Worm (Caenorhabditis elegans) whole organism, L4 larva: ENCODE measurements around the gene cha-1.

ENCODE experiments used
- F44E2.7 ChIP-seq: fragments of 200-800 bp; sonication (Bioruptor generic); IDR thresholded peaks from 2 replicates; pipeline ENCODE4 v2.1.2; 2022; ENCODE audit warnings: missing genetic modification characterization, missing compliant biosample characterization
- R02D3.7 ChIP-seq: fragments of 150-350 bp; sonication (generic microtip); optimal IDR thresholded peaks from 3 replicates; lab custom pipeline; 2014; ENCODE audit warnings: missing biosample characterization, missing genetic modification characterization
- T20F7.1 ChIP-seq: fragments of 200-800 bp; sonication (Bioruptor generic); optimal IDR thresholded peaks from 2 replicates; lab custom pipeline; 2018; ENCODE audit warnings: mild to moderate bottlenecking, missing genetic modification characterization, missing compliant biosample characterization
- Y48G9A.11 ChIP-seq: fragments of 200-800 bp; sonication (Bioruptor generic); IDR thresholded peaks from 2 replicates; pipeline ENCODE4 v1.3.6; 2022; ENCODE audit warnings: missing genetic modification reagents, missing genetic modification characterization, missing compliant biosample characterization
- Y5F2A.4 ChIP-seq: fragments of 200-800 bp; sonication (Bioruptor generic); optimal IDR thresholded peaks from 2 replicates; lab custom pipeline; 2018; ENCODE audit warnings: mild to moderate bottlenecking, missing genetic modification characterization, missing compliant biosample characterization
- Y75B8A.6 ChIP-seq: fragments of 200-800 bp; sonication (Bioruptor generic); IDR thresholded peaks from 2 replicates; pipeline ENCODE4 v1.3.6; 2022; ENCODE audit warnings: missing genetic modification reagents, missing genetic modification characterization, missing compliant biosample characterization
- ZK337.2 ChIP-seq: fragments of 200-800 bp; sonication (Bioruptor generic); IDR thresholded peaks from 2 replicates; pipeline ENCODE4 v1.3.6; 2022; ENCODE audit warnings: missing genetic modification reagents, missing genetic modification characterization, missing compliant biosample characterization
- aha-1 ChIP-seq: fragments of 150-350 bp; peaks from one replicate; lab custom pipeline; 2014; ENCODE audit warnings: missing biosample characterization, missing genetic modification characterization
- ama-1 ChIP-seq: fragments of 150-350 bp; optimal IDR thresholded peaks from 2 replicates; lab custom pipeline; 2014; ENCODE audit warnings: inconsistent platforms, mixed read lengths
- attf-4 ChIP-seq: sonication (generic microtip); optimal IDR thresholded peaks from 3 replicates; lab custom pipeline; 2017; ENCODE audit warnings: missing biosample characterization, missing genetic modification characterization
- ctbp-1 ChIP-seq: fragments of 200-800 bp; sonication (Bioruptor generic); IDR thresholded peaks from 2 replicates; pipeline ENCODE4 v1.3.6; 2022; ENCODE audit warnings: missing genetic modification reagents, missing genetic modification characterization, missing compliant biosample characterization
- daf-12 ChIP-seq: fragments of 150-350 bp; optimal IDR thresholded peaks from 2 replicates; lab custom pipeline; 2014; ENCODE audit warnings: missing biosample characterization, missing genetic modification reagents, missing genetic modification characterization
- dmd-6 ChIP-seq: fragments of 200-800 bp; sonication (Bioruptor generic); IDR thresholded peaks from 2 replicates; pipeline ENCODE4 v1.3.6; 2022; ENCODE audit warnings: missing genetic modification reagents, missing genetic modification characterization, missing compliant biosample characterization
- hif-1 ChIP-seq, 2 experiments: sonication (generic microtip); optimal IDR thresholded peaks; 2 replicates each; lab custom pipeline; 2016 to 2017; ENCODE audit warnings: missing compliant biosample characterization in 2 of 2, missing genetic modification characterization in 2 of 2, missing genetic modification reagents in 2 of 2, missing genotype in 2 of 2, mild to moderate bottlenecking in 1 of 2
- hlh-30 ChIP-seq: sonication (generic microtip); optimal IDR thresholded peaks from 2 replicates; lab custom pipeline; 2017; ENCODE audit warnings: antibody characterized with exemption, mild to moderate bottlenecking, missing genetic modification characterization, missing compliant biosample characterization; ENCODE audit not compliant: insufficient read depth
- hmg-1.1 ChIP-seq: fragments of 200-800 bp; sonication (Bioruptor generic); IDR thresholded peaks from 2 replicates; pipeline ENCODE4 v1.3.6; 2022; ENCODE audit warnings: missing genetic modification reagents, missing genetic modification characterization, missing compliant biosample characterization
- lsy-2 ChIP-seq, 2 experiments: fragments of 150-350 bp in 1 of 2; sonication (generic microtip) in 1 of 2; optimal IDR thresholded peaks; 2 replicates each; lab custom pipeline; 2014 to 2017; ENCODE audit warnings: missing biosample characterization in 2 of 2, missing genetic modification characterization in 2 of 2
- mdl-1 ChIP-seq, 2 experiments: fragments of 150-350 bp in 1 of 2; sonication (generic microtip) in 1 of 2; optimal IDR thresholded peaks; 2 replicates each; lab custom pipeline; 2014 to 2017; ENCODE audit warnings: missing biosample characterization in 2 of 2, missing genetic modification characterization in 2 of 2
- nhr-102 ChIP-seq: sonication (generic microtip); optimal IDR thresholded peaks from 2 replicates; lab custom pipeline; 2016; ENCODE audit warnings: mild to moderate bottlenecking, missing genetic modification characterization, moderate library complexity, missing compliant biosample characterization
- nhr-237 ChIP-seq: sonication (generic microtip); optimal IDR thresholded peaks from 2 replicates; lab custom pipeline; 2017; ENCODE audit warnings: missing biosample characterization, missing genetic modification characterization
- nhr-25 ChIP-seq: sonication (generic microtip); optimal IDR thresholded peaks from 2 replicates; lab custom pipeline; 2017; ENCODE audit warnings: missing genetic modification characterization, mild to moderate bottlenecking, missing compliant biosample characterization, antibody characterized with exemption, moderate library complexity, borderline replicate concordance; ENCODE audit not compliant: insufficient read depth
- nhr-41 ChIP-seq: fragments of 200-800 bp; sonication (Bioruptor generic); IDR thresholded peaks from 2 replicates; pipeline ENCODE4 v1.3.6; 2022; ENCODE audit warnings: missing genetic modification reagents, missing genetic modification characterization, missing compliant biosample characterization
- nhr-42 ChIP-seq: fragments of 200-800 bp; sonication (Bioruptor generic); IDR thresholded peaks from 2 replicates; pipeline ENCODE4 v1.3.6; 2022; ENCODE audit warnings: missing genetic modification characterization, missing compliant biosample characterization
- nhr-6 ChIP-seq: fragments of 150-350 bp; optimal IDR thresholded peaks from 2 replicates; lab custom pipeline; 2014; ENCODE audit warnings: missing biosample characterization, missing genetic modification characterization
- php-3 ChIP-seq: fragments of 200-800 bp; sonication (Bioruptor generic); IDR thresholded peaks from 2 replicates; pipeline ENCODE4 v1.3.6; 2022; ENCODE audit warnings: missing genetic modification reagents, missing genetic modification characterization, missing compliant biosample characterization
- pqm-1 ChIP-seq: sonication (generic microtip); optimal IDR thresholded peaks from 2 replicates; lab custom pipeline; 2017; ENCODE audit warnings: missing biosample characterization, missing genetic modification characterization
- rbr-2 ChIP-seq: sonication (generic microtip); optimal IDR thresholded peaks from 2 replicates; lab custom pipeline; 2016; ENCODE audit warnings: missing genotype, missing genetic modification characterization, missing compliant biosample characterization
- set-16 ChIP-seq: fragments of 200-800 bp; sonication (Bioruptor generic); IDR thresholded peaks from 2 replicates; pipeline ENCODE4 v1.3.6; 2022; ENCODE audit warnings: missing genetic modification reagents, missing genetic modification characterization, missing compliant biosample characterization
- snpc-1.2 ChIP-seq: fragments of 200-800 bp; sonication (Bioruptor generic); IDR thresholded peaks from 2 replicates; pipeline ENCODE4 v1.3.6; 2022; ENCODE audit warnings: missing genetic modification reagents, missing genetic modification characterization, missing compliant biosample characterization
- spr-1 ChIP-seq: sonication (generic microtip); optimal IDR thresholded peaks from 2 replicates; lab custom pipeline; 2016; ENCODE audit warnings: mild to moderate bottlenecking, missing genetic modification characterization, missing compliant biosample characterization
- tag-97 ChIP-seq: fragments of 200-800 bp; sonication (Bioruptor generic); IDR thresholded peaks from 2 replicates; pipeline ENCODE4 v1.3.6; 2022; ENCODE audit warnings: missing genetic modification characterization, missing compliant biosample characterization
- tra-1 ChIP-seq: fragments of 200-800 bp; sonication (Bioruptor generic); IDR thresholded peaks from 2 replicates; pipeline ENCODE4 v1.3.6; 2022; ENCODE audit warnings: missing genetic modification reagents, missing genetic modification characterization, missing compliant biosample characterization
- unc-62 ChIP-seq, 3 experiments: fragments of 150-350 bp in 1 of 3; sonication (generic microtip); optimal IDR thresholded peaks in 2 of 3; peaks in 1 of 3; 1 replicate in 1 of 3; 2 replicates in 2 of 3; lab custom pipeline; 2014 to 2017; ENCODE audit warnings: missing biosample characterization in 3 of 3, missing genetic modification characterization in 3 of 3, missing genetic modification reagents in 3 of 3, missing genotype in 1 of 3
- zip-11 ChIP-seq: fragments of 200-800 bp; sonication (Bioruptor generic); IDR thresholded peaks from 2 replicates; pipeline ENCODE4 v1.3.6; 2022; ENCODE audit warnings: missing genetic modification characterization, missing compliant biosample characterization
- ztf-11 ChIP-seq: fragments of 150-350 bp; optimal IDR thresholded peaks from 2 replicates; lab custom pipeline; 2014; ENCODE audit warnings: missing biosample characterization, missing genetic modification characterization
- ztf-7 ChIP-seq: fragments of 150-350 bp; optimal IDR thresholded peaks from 2 replicates; lab custom pipeline; 2014; ENCODE audit warnings: missing biosample characterization, missing genetic modification characterization

Gene cha-1

DNA sequence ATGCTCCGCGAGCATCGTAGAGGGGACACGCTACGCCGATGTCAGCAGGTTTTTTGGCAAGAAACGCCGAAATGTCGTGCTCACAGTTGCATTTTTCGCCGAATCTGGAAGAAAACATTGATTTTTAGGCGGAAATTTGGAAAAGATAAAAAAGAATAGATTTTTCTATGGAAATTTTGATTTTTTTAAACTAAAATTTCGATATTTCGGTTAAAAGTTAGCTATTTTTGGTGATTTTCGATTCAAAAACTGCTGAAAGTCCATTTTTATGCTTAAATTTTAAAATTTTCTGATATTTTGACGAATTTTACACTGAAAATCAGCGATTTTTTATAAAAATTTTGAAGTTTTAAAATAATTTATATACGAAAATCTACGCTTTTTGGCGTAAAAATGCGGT lies 27.1 kb downstream of the cha-1 start:
- TF ChIP-seq unc-62 (GFP tag; optimal IDR thresholded peaks at IDR 0.05 in 1 of 2; lab: Kevin White, UChicago) (peak in 1 of 2 experiments; percentile 97), unc-62 (tag; optimal IDR thresholded peaks at IDR 0.05; lab: Kevin White, UChicago) (no peak), nhr-25 (no peak)

DNA sequence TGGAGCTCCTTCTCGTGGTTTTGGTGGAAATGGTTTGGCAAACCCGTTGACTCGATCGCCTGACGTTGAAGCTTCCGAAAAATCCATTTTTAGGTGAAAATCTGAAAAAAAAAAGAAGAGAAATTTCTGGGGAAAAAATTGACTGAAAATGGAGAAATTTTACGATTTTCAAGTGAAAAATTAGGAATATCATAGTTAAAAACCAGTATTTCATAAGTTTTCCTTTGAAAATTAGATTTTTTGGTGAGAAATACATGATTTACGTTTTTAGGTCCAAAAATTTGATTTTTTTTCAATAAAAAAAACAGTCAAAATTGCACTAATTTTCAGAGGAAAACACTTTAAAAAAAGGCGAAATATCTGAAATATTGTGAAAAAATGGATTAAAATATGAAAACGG lies 31.0 kb downstream of the cha-1 start, which contains the start of gene taf-2:
TSS of gene taf-2 (minus strand) at position 101 of the 400 bp plus-strand sequence.
- TF ChIP-seq nhr-102 (tag; lab: Kevin White, UChicago) (no peak), aha-1 (tag; lab: Kevin White, UChicago) (peak; percentile 12)

DNA sequence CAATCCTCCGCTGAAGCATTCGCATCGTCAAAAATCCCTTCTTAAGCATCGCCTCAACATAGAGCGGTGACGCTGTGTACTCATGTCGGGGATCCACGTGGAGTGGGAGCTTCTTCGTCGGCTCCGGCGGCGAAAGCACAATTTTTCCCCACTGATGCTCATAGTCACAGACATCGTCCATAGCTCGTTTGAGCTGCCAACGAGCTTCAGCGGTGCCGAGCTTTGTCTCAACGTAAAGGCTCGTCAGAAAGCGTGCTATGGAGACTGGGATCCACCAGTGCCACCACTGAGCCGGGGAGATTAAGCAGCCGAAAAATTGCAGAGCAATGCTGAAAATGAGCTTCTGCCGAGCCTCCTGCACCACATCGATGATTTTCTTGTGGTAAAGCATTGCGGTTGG lies 33.7 kb downstream of the cha-1 start:
- TF ChIP-seq dmd-6 (GFP tag; lab: Robert Waterston, UW) (no peak), F44E2.7 (GFP tag; lab: Robert Waterston, UW) (no peak), snpc-1.2 (GFP tag; lab: Robert Waterston, UW) (no peak), nhr-25 (no peak), lsy-2 (tag; optimal IDR thresholded peaks at IDR 0.05; lab: Kevin White, UChicago) (no peak), spr-1 (no peak), mdl-1 (tag; optimal IDR thresholded peaks at IDR 0.05; lab: Kevin White, UChicago) (no peak), Y5F2A.4 (no peak), nhr-6 (tag; lab: Kevin White, UChicago) (no peak), ZK337.2 (no peak), php-3 (GFP tag; lab: Robert Waterston, UW) (0 out of 2 replicates have a peak, but pooled peaks have one; percentile 22), Y75B8A.6 (GFP tag; lab: Robert Waterston, UW) (no peak), set-16 (GFP tag; lab: Robert Waterston, UW) (peak; percentile 57), rbr-2 (tag; lab: Kevin White, UChicago) (no peak), ztf-11 (tag; lab: Kevin White, UChicago) (no peak), unc-62 (GFP tag; optimal IDR thresholded peaks at IDR 0.05 in 1 of 2; lab: Kevin White, UChicago) (no peak), unc-62 (tag; optimal IDR thresholded peaks at IDR 0.05; lab: Kevin White, UChicago) (no peak), nhr-41 (GFP tag; lab: Robert Waterston, UW) (no peak)

DNA sequence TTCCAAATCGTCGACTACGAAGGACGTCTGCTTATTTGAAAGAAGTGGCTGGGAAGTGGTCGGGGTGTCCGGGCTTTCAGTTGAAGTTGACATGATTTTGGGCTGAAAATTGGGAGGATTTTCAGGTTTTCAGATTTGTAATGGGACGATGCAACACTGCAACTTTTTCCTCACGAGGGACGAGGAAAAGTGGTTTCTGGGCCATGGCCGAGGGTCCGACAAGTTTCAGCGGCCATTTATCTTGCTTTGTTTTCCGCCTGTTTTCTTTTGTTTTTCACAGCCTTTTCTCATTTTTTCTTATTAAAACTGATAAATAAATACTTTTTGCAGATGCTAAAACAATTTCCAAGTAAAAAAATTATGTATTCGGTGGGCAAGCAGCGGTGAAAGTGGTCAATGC lies 41.7 kb downstream of the cha-1 start, which contains the start of gene blos-7:
TSS of gene blos-7 (minus strand) at position 101 of the 400 bp plus-strand sequence.
- 0 out of 2 replicates have a peak, but pooled peaks have one; percentile 14 for TF ChIP-seq set-16 (GFP tag; lab: Robert Waterston, UW)
- TF ChIP-seq tra-1, result 0 out of 2 replicates have a peak, but pooled peaks have one; percentile 26

DNA sequence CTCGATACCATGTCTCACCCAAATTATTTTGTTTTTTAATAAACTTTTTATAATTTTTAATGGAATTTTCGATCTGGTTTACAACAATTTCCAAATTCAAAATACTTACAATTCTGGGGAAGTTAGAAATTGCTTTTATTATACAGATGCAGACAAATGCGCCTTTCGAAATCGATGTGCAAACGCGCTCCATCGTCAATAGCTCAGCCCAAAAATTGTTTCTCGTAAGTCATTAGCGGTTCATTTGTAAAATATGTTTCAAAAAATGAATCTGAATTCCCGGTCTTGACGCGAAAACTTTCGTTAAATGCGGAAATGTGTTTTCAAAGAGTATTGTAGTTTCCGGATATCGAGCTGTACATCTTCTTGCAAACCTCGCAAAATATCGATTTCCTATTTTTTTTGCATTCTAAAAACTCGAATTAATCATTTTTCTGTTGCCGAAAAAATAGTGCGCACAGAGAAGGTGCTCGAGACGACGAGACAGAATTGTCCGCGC lies 45.0 kb downstream of the cha-1 start, which contains the start of gene Y37E11B.1:
TSS of gene Y37E11B.1 (plus strand) at position 145 of the 499 bp plus-strand sequence.
- no peak for TF ChIP-seq pqm-1 (tag; lab: Kevin White, UChicago)
- no peak for TF ChIP-seq tag-97 (GFP tag; lab: Robert Waterston, UW)
- no peak for TF ChIP-seq dmd-6 (GFP tag; lab: Robert Waterston, UW)
- no peak for TF ChIP-seq Y48G9A.11
- no peak for TF ChIP-seq hlh-30
- TF ChIP-seq ctbp-1 (GFP tag; lab: Robert Waterston, UW), result no peak
- no peak for TF ChIP-seq hif-1 (tag; optimal IDR thresholded peaks at IDR 0.05; lab: Kevin White, UChicago)
- no peak for TF ChIP-seq hmg-1.1
- no peak for TF ChIP-seq Y75B8A.6 (GFP tag; lab: Robert Waterston, UW)
- TF ChIP-seq T20F7.1 (GFP tag; lab: Kevin White, UChicago), result no peak
- TF ChIP-seq attf-4, result no peak
- no peak for TF ChIP-seq ama-1
- TF ChIP-seq R02D3.7 (tag; lab: Kevin White, UChicago), result no peak
- no peak for TF ChIP-seq zip-11 (GFP tag; lab: Robert Waterston, UW)
- TF ChIP-seq daf-12 (tag; lab: Kevin White, UChicago), result no peak
- no peak for TF ChIP-seq nhr-237 (tag; lab: Kevin White, UChicago)
- no peak for TF ChIP-seq ztf-7
- no peak for TF ChIP-seq tra-1
- TF ChIP-seq nhr-42 (GFP tag; lab: Robert Waterston, UW), result no peak
